Fruit fly (Drosophila melanogaster) whole organism, wandering third instar larva: ENCODE data around the gene CG33932.
A peak's percentile ranks its signal among the peaks of the same experiment; 100 is the strongest.

Experiments used
- Abd-B ChIP-seq: fragments of >200 bp; optimal IDR thresholded peaks from 2 replicates; lab custom pipeline; 2017; ENCODE audit warnings: missing biosample characterization, missing genetic modification characterization
- CG32264 ChIP-seq: fragments of 200-800 bp; sonication (Bioruptor generic); optimal IDR thresholded peaks from 2 replicates; lab custom pipeline; 2016; ENCODE audit warnings: missing biosample characterization, missing genetic modification characterization
- CG9705 ChIP-seq: fragments of 200-800 bp; sonication (Bioruptor generic); optimal IDR thresholded peaks from 2 replicates; lab custom pipeline; 2018; ENCODE audit warnings: missing biosample characterization, mild to moderate bottlenecking, missing genetic modification characterization
- CrebA ChIP-seq: fragments of 200-800 bp; sonication (Bioruptor generic); optimal IDR thresholded peaks from 2 replicates; lab custom pipeline; 2016; ENCODE audit warnings: missing biosample characterization, mild to moderate bottlenecking, missing genetic modification characterization, borderline replicate concordance
- Dfd ChIP-seq: fragments of >200 bp; optimal IDR thresholded peaks from 2 replicates; lab custom pipeline; 2017; ENCODE audit warnings: missing biosample characterization, missing genetic modification characterization
- Dif ChIP-seq: fragments of 200-275, 200-300 bp; sonication (Bioruptor generic); optimal IDR thresholded peaks from 2 replicates; lab custom pipeline; 2018; ENCODE audit warnings: missing biosample characterization, missing genetic modification characterization; ENCODE audit not compliant: partially characterized antibody
- GATAd ChIP-seq: sonication (Bioruptor generic); optimal IDR thresholded peaks from 2 replicates; lab custom pipeline; 2016; ENCODE audit warnings: missing biosample characterization, missing genetic modification characterization
- HLH106 ChIP-seq: fragments of 200-800 bp; optimal IDR thresholded peaks from 3 replicates; lab custom pipeline; 2019; ENCODE audit warnings: missing biosample characterization, mild to moderate bottlenecking, missing genetic modification characterization, moderate library complexity
- Hnf4 ChIP-seq: fragments of 200-800 bp; sonication (Bioruptor generic); optimal IDR thresholded peaks from 2 replicates; lab custom pipeline; 2016; ENCODE audit warnings: missing biosample characterization, mild to moderate bottlenecking, missing genetic modification characterization
- Hr78 ChIP-seq: fragments of >200 bp; optimal IDR thresholded peaks from 2 replicates; lab custom pipeline; 2017; ENCODE audit warnings: missing biosample characterization, missing genetic modification characterization
- Hr83 ChIP-seq: fragments of 200-300 bp; sonication (Bioruptor generic); optimal IDR thresholded peaks from 2 replicates; lab custom pipeline; 2016; ENCODE audit warnings: missing biosample characterization, mild to moderate bottlenecking, missing genetic modification characterization, moderate library complexity; ENCODE audit not compliant: poor library complexity, severe bottlenecking
- Jra ChIP-seq: sonication (Bioruptor generic); optimal IDR thresholded peaks from 2 replicates; lab custom pipeline; 2016; ENCODE audit warnings: missing biosample characterization, missing genetic modification characterization
- Mio ChIP-seq: sonication (Bioruptor generic); optimal IDR thresholded peaks from 2 replicates; lab custom pipeline; 2016; ENCODE audit warnings: missing biosample characterization, missing genetic modification characterization
- Myc ChIP-seq: fragments of >200 bp; optimal IDR thresholded peaks from 2 replicates; lab custom pipeline; 2017
- N ChIP-seq: fragments of >200 bp; optimal IDR thresholded peaks from 2 replicates; lab custom pipeline; 2018; ENCODE audit warnings: missing biosample characterization, missing external identifiers, missing genetic modification characterization
- OdsH ChIP-seq: fragments of 200-800 bp; sonication (Bioruptor generic); optimal IDR thresholded peaks from 2 replicates; lab custom pipeline; 2016; ENCODE audit warnings: missing biosample characterization, mild to moderate bottlenecking, missing genetic modification characterization
- Rel ChIP-seq, 2 experiments: fragments of 200-800 bp; sonication (Bioruptor generic) in 1 of 2; optimal IDR thresholded peaks; 2 replicates in 1 of 2; 3 replicates in 1 of 2; lab custom pipeline; 2016 to 2019; ENCODE audit warnings: mild to moderate bottlenecking in 2 of 2, missing biosample characterization in 2 of 2, missing genetic modification characterization in 2 of 2, moderate library complexity in 1 of 2
- Sp1 ChIP-seq: fragments of 200-800 bp; sonication (Bioruptor generic); optimal IDR thresholded peaks from 3 replicates; lab custom pipeline; 2019; ENCODE audit warnings: missing biosample characterization, mild to moderate bottlenecking, missing genetic modification characterization, moderate library complexity
- Vsx2 ChIP-seq: fragments of 200-300, 225-300 bp; sonication (Bioruptor generic); optimal IDR thresholded peaks from 2 replicates; lab custom pipeline; 2018; ENCODE audit warnings: missing biosample characterization, missing genetic modification characterization; ENCODE audit not compliant: partially characterized antibody
- br ChIP-seq: fragments of 200-800 bp; sonication (Bioruptor generic); optimal IDR thresholded peaks from 2 replicates; lab custom pipeline; 2016; ENCODE audit warnings: missing biosample characterization, missing genetic modification characterization
- brk ChIP-seq: fragments of 200-800 bp; sonication (Bioruptor generic); optimal IDR thresholded peaks from 2 replicates; lab custom pipeline; 2016; ENCODE audit warnings: missing biosample characterization, mild to moderate bottlenecking, missing genetic modification characterization
- dl ChIP-seq, 2 experiments: fragments of 175-275, 200-275 bp in 1 of 2; fragments of 200-275 bp in 1 of 2; sonication (Bioruptor generic); optimal IDR thresholded peaks; lab custom pipeline; 2018; ENCODE audit warnings: mild to moderate bottlenecking in 2 of 2, missing biosample characterization in 2 of 2, missing genetic modification characterization in 2 of 2, moderate library complexity in 2 of 2; ENCODE audit not compliant: partially characterized antibody in 2 of 2, insufficient read depth in 1 of 2
- dmrt93B ChIP-seq: fragments of 200-800 bp; sonication (Bioruptor generic); optimal IDR thresholded peaks from 2 replicates; lab custom pipeline; 2018; ENCODE audit warnings: missing biosample characterization, mild to moderate bottlenecking, missing genetic modification characterization
- dsf ChIP-seq: sonication (Bioruptor generic); optimal IDR thresholded peaks from 2 replicates; lab custom pipeline; 2016; ENCODE audit warnings: missing biosample characterization, missing genetic modification characterization, borderline replicate concordance
- ey ChIP-seq: fragments of 200-800 bp; sonication (Bioruptor generic); optimal IDR thresholded peaks from 2 replicates; lab custom pipeline; 2016; ENCODE audit warnings: missing biosample characterization, missing genetic modification characterization
- foxo ChIP-seq, 2 experiments: fragments of 200-800 bp; sonication (Bioruptor generic); optimal IDR thresholded peaks; 2 replicates in 1 of 2; 3 replicates in 1 of 2; lab custom pipeline; 2016 to 2017; ENCODE audit warnings: missing biosample characterization in 2 of 2, missing genetic modification characterization in 2 of 2
- fru ChIP-seq: fragments of 200-800 bp; sonication (Bioruptor generic); optimal IDR thresholded peaks from 3 replicates; lab custom pipeline; 2016; ENCODE audit warnings: missing biosample characterization, mild to moderate bottlenecking, missing genetic modification characterization
- h ChIP-seq: fragments of 200-800 bp; sonication (Bioruptor generic); optimal IDR thresholded peaks from 3 replicates; lab custom pipeline; 2016; ENCODE audit warnings: missing biosample characterization, mild to moderate bottlenecking, missing genetic modification characterization
- jim ChIP-seq: fragments of 175-275, 200-325 bp; sonication (Bioruptor generic); optimal IDR thresholded peaks from 2 replicates; lab custom pipeline; 2016; ENCODE audit warnings: missing biosample characterization, mild to moderate bottlenecking, missing genetic modification characterization
- lola ChIP-seq: fragments of >200 bp; optimal IDR thresholded peaks from 2 replicates; lab custom pipeline; 2017; ENCODE audit warnings: missing biosample characterization, missing genetic modification characterization
- pan ChIP-seq: fragments of >200 bp; optimal IDR thresholded peaks from 2 replicates; lab custom pipeline; 2017
- psq ChIP-seq: fragments of 200-800 bp; sonication (Bioruptor generic); optimal IDR thresholded peaks from 3 replicates; lab custom pipeline; 2017; ENCODE audit warnings: missing biosample characterization, mild to moderate bottlenecking, missing genetic modification characterization, moderate library complexity
- rgr ChIP-seq: fragments of 200-800 bp; sonication (Bioruptor generic); optimal IDR thresholded peaks from 3 replicates; lab custom pipeline; 2016; ENCODE audit warnings: missing biosample characterization, mild to moderate bottlenecking, missing genetic modification characterization
- sage ChIP-seq: fragments of 200-800 bp; sonication (Bioruptor generic); optimal IDR thresholded peaks from 2 replicates; lab custom pipeline; 2016; ENCODE audit warnings: missing biosample characterization, mild to moderate bottlenecking, missing genetic modification characterization
- sv ChIP-seq: fragments of 200-800 bp; sonication (Bioruptor generic); optimal IDR thresholded peaks from 3 replicates; lab custom pipeline; 2016; ENCODE audit warnings: missing biosample characterization, missing genetic modification characterization
- tai ChIP-seq: sonication (Bioruptor generic); optimal IDR thresholded peaks from 2 replicates; lab custom pipeline; 2016; ENCODE audit warnings: missing biosample characterization, missing genetic modification characterization
- usp ChIP-seq: fragments of >200 bp; optimal IDR thresholded peaks from 2 replicates; lab custom pipeline; 2017; ENCODE audit warnings: missing biosample characterization, missing genetic modification characterization
- woc ChIP-seq: sonication (Bioruptor generic); optimal IDR thresholded peaks from 2 replicates; lab custom pipeline; 2016; ENCODE audit warnings: missing biosample characterization, mild to moderate bottlenecking, missing genetic modification characterization

The CG33932 gene

dm6 chrX:19744003-19744488 is at the start of gene CG33932, which contains the start of the genes CG18809, COX6B and Rpp20:
Gene CG33932 (plus strand): TSS chrX:19744431.
Gene CG18809 (minus strand): TSS chrX:19744335.
Gene COX6B (minus strand): TSS chrX:19744335.
Gene Rpp20 (plus strand): TSS chrX:19744431.
- TF ChIP-seq Rel (GFP tag; optimal IDR thresholded peaks at IDR 0.05; lab: Kevin White, UChicago) = no peak
- peak; percentile 63 for TF ChIP-seq Rel (tag; optimal IDR thresholded peaks at IDR 0.05; lab: Kevin White, UChicago)
- no peak for TF ChIP-seq dmrt93B (GFP tag; lab: Kevin White, UChicago)
- no peak for TF ChIP-seq pan (lab: Kevin White, UChicago)
- peak; percentile 30 for TF ChIP-seq GATAd (GFP tag; lab: Kevin White, UChicago)
- TF ChIP-seq foxo (GFP tag; optimal IDR thresholded peaks at IDR 0.05; lab: Kevin White, UChicago) = peak in 1 of 2 experiments; percentile 70
- peak; percentile 90 for TF ChIP-seq Hr83 (GFP tag; lab: Kevin White, UChicago)
- TF ChIP-seq jim (GFP tag; lab: Kevin White, UChicago) = no peak
- no peak for TF ChIP-seq Hr78
- peak; percentile 49 for TF ChIP-seq fru (GFP tag; lab: Kevin White, UChicago)
- TF ChIP-seq Mio (GFP tag; lab: Kevin White, UChicago) = peak; percentile 2
- TF ChIP-seq h (GFP tag; lab: Kevin White, UChicago) = peak; percentile 82
- no peak for TF ChIP-seq CrebA (GFP tag; lab: Kevin White, UChicago)
- TF ChIP-seq OdsH (GFP tag; lab: Kevin White, UChicago) = peak; percentile 48
- no peak for TF ChIP-seq woc (GFP tag; lab: Kevin White, UChicago)
- TF ChIP-seq brk (GFP tag; lab: Kevin White, UChicago) = no peak
- peak; percentile 50 for TF ChIP-seq ey (GFP tag; lab: Kevin White, UChicago)
- peak; percentile 56 for TF ChIP-seq Sp1 (GFP tag; lab: Kevin White, UChicago)
- peak; percentile 39 for TF ChIP-seq CG9705
- TF ChIP-seq Jra (GFP tag; lab: Kevin White, UChicago) = peak; percentile 60
- TF ChIP-seq HLH106 (tag; lab: Kevin White, UChicago) = peak; percentile 51
- TF ChIP-seq rgr (GFP tag; lab: Kevin White, UChicago) = peak; percentile 79
- TF ChIP-seq Myc (lab: Kevin White, UChicago) = peak; percentile 81
- no peak for TF ChIP-seq N (GFP tag; lab: Kevin White, UChicago)
- no peak for TF ChIP-seq dsf
- no peak for TF ChIP-seq dl (GFP tag; optimal IDR thresholded peaks at IDR 0.05; lab: Kevin White, UChicago; ENCODE audit: insufficient read depth in 1 of 2, partially characterized antibody in 2 of 2)
- TF ChIP-seq psq = peak; percentile 48
- TF ChIP-seq sage (GFP tag; lab: Kevin White, UChicago) = no peak
- peak; percentile 59 for TF ChIP-seq sv (GFP tag; lab: Kevin White, UChicago)
- no peak for TF ChIP-seq usp (GFP tag; lab: Kevin White, UChicago)
- peak; percentile 12 for TF ChIP-seq CG32264 (GFP tag; lab: Kevin White, UChicago)
- peak; percentile 30 for TF ChIP-seq Dif
- TF ChIP-seq lola (GFP tag; lab: Kevin White, UChicago) = no peak
- TF ChIP-seq br (GFP tag; lab: Kevin White, UChicago) = peak; percentile 52
- no peak for TF ChIP-seq tai

- TF ChIP-seq Sp1 (GFP tag; lab: Kevin White, UChicago) = no peak
- TF ChIP-seq usp (GFP tag; lab: Kevin White, UChicago) = no peak
- peak; percentile 41 for TF ChIP-seq Hnf4
- TF ChIP-seq Abd-B (GFP tag; lab: Kevin White, UChicago) = no peak
- TF ChIP-seq rgr (GFP tag; lab: Kevin White, UChicago) = no peak
- TF ChIP-seq dl (GFP tag; optimal IDR thresholded peaks at IDR 0.05; lab: Kevin White, UChicago; ENCODE audit: insufficient read depth in 1 of 2, partially characterized antibody in 2 of 2) = no peak
- no peak for TF ChIP-seq tai
- no peak for TF ChIP-seq Vsx2 (GFP tag; lab: Kevin White, UChicago)
- TF ChIP-seq CrebA (GFP tag; lab: Kevin White, UChicago) = no peak
- no peak for TF ChIP-seq jim (GFP tag; lab: Kevin White, UChicago)
- TF ChIP-seq brk (GFP tag; lab: Kevin White, UChicago) = no peak
- no peak for TF ChIP-seq Mio (GFP tag; lab: Kevin White, UChicago)
- TF ChIP-seq CG9705 = no peak
- TF ChIP-seq sage (GFP tag; lab: Kevin White, UChicago) = no peak
- TF ChIP-seq woc (GFP tag; lab: Kevin White, UChicago) = peak; percentile 20
- TF ChIP-seq ey (GFP tag; lab: Kevin White, UChicago) = peak; percentile 8
- no peak for TF ChIP-seq N (GFP tag; lab: Kevin White, UChicago)
- TF ChIP-seq pan (lab: Kevin White, UChicago) = no peak
- TF ChIP-seq h (GFP tag; lab: Kevin White, UChicago) = peak; percentile 30
- no peak for TF ChIP-seq Hr83 (GFP tag; lab: Kevin White, UChicago)
- TF ChIP-seq Dif = no peak
- no peak for TF ChIP-seq CG32264 (GFP tag; lab: Kevin White, UChicago)
- peak; percentile 8 for TF ChIP-seq fru (GFP tag; lab: Kevin White, UChicago)
- TF ChIP-seq sv (GFP tag; lab: Kevin White, UChicago) = no peak
- no peak for TF ChIP-seq GATAd (GFP tag; lab: Kevin White, UChicago)
- no peak for TF ChIP-seq Myc (lab: Kevin White, UChicago)
- no peak for TF ChIP-seq OdsH (GFP tag; lab: Kevin White, UChicago)
- TF ChIP-seq Jra (GFP tag; lab: Kevin White, UChicago) = no peak
- peak in 1 of 2 experiments; percentile 28 for TF ChIP-seq foxo (GFP tag; optimal IDR thresholded peaks at IDR 0.05; lab: Kevin White, UChicago)
- no peak for TF ChIP-seq lola (GFP tag; lab: Kevin White, UChicago)
- no peak for TF ChIP-seq HLH106 (tag; lab: Kevin White, UChicago)
- no peak for TF ChIP-seq Hr78
- no peak for TF ChIP-seq br (GFP tag; lab: Kevin White, UChicago)
- no peak for TF ChIP-seq Rel (GFP tag; optimal IDR thresholded peaks at IDR 0.05; lab: Kevin White, UChicago)
- peak; percentile 36 for TF ChIP-seq Rel (tag; optimal IDR thresholded peaks at IDR 0.05; lab: Kevin White, UChicago)
- TF ChIP-seq dsf = no peak
- TF ChIP-seq psq = no peak
- TF ChIP-seq dmrt93B (GFP tag; lab: Kevin White, UChicago) = no peak
- TF ChIP-seq Dfd = no peak
Measured at dm6 chrX:19694792-19695558, 49.3 kb upstream of the CG33932 start, which contains the start of gene CG14229. Gene CG14229 (minus strand): TSS chrX:19695250.
